Fruit fly (Drosophila melanogaster) whole organism, pupa: Measurements from ENCODE around the gene Fife.

Experiments
- CG14655 ChIP-seq: fragments of 200-800 bp; sonication (Bioruptor generic); optimal IDR thresholded peaks from 3 replicates; lab custom pipeline; 2017; ENCODE audit warnings: mild to moderate bottlenecking, missing biosample characterization, missing genetic modification reagents, missing genetic modification characterization
- CG4496 ChIP-seq: fragments of 200-800 bp; sonication (Bioruptor generic); IDR thresholded peaks from 3 replicates; pipeline ENCODE4 v1.3.6; 2022; ENCODE audit warnings: missing biosample characterization, missing genetic modification characterization
- CG9948 ChIP-seq: fragments of 200-800 bp; sonication (Bioruptor generic); optimal IDR thresholded peaks from 2 replicates; lab custom pipeline; 2018; ENCODE audit warnings: missing biosample characterization, mild to moderate bottlenecking, missing genetic modification characterization, moderate library complexity
- D1 ChIP-seq: fragments of 200-800 bp; sonication (Bioruptor generic); optimal IDR thresholded peaks from 2 replicates; lab custom pipeline; 2018; ENCODE audit warnings: missing biosample characterization, mild to moderate bottlenecking, missing genetic modification characterization, moderate library complexity
- EcR ChIP-seq: fragments of 200-800 bp; sonication (Bioruptor generic); optimal IDR thresholded peaks from 3 replicates; lab custom pipeline; 2019; ENCODE audit warnings: missing biosample characterization, missing genetic modification characterization, mild to moderate bottlenecking, moderate library complexity, missing genetic modification reagents
- Ets98B ChIP-seq: fragments of 200-800 bp; sonication (Bioruptor generic); IDR thresholded peaks from 2 replicates; pipeline ENCODE4 v1.3.6; 2022; ENCODE audit warnings: missing biosample characterization, missing genetic modification characterization
- Pif1A ChIP-seq: fragments of 200-800 bp; sonication (Bioruptor generic); optimal IDR thresholded peaks from 3 replicates; lab custom pipeline; 2016; ENCODE audit warnings: missing biosample characterization, missing genetic modification characterization
- Snoo ChIP-seq: fragments of 200-800 bp; sonication (Bioruptor generic); optimal IDR thresholded peaks from 3 replicates; lab custom pipeline; 2017; ENCODE audit warnings: missing biosample characterization, mild to moderate bottlenecking, missing genetic modification characterization, inconsistent platforms
- rn ChIP-seq: fragments of 200-800 bp; sonication (Bioruptor generic); IDR thresholded peaks from 2 replicates; pipeline ENCODE4 v1.3.6; 2022; ENCODE audit warnings: missing biosample characterization, missing genetic modification characterization

DNA sequence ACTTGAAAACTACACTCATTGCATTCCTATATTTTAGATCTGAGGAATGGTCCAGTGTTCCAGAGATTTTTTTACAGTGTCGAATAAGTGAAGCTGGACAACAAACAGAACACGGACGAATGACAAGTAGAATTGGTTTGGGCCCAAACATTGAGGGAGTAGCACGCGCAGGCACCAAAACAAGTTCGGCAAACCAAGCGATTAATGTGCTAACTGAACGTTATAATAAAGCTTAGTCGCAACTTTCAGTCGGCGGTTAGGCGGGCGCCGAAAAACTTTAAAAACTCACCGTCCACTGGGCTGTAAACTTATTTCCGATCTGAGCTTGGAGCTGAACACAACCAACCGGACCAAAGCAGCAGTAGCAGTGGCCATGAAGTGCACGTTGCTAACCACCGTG lies 66.4 kb downstream of the Fife start, which contains the start of gene CG1143:
- TF ChIP-seq rn (no peak), CG4496 (GFP tag; lab: Robert Waterston, UW) (no peak), EcR (GFP tag; lab: Kevin White, UChicago) (no peak), Snoo (tag; lab: Kevin White, UChicago) (no peak), CG9948 (tag; lab: Kevin White, UChicago) (no peak), CG14655 (GFP tag; lab: Kevin White, UChicago) (no peak), D1 (no peak), Pif1A (GFP tag; lab: Kevin White, UChicago) (no peak), Ets98B (GFP tag; lab: Robert Waterston, UW) (no peak)
